Worm (Caenorhabditis elegans) whole organism, late embryonic: ENCODE results near the gene sto-6.

Experiments used
- ama-1 ChIP-seq: fragments of 150-350 bp; optimal IDR thresholded peaks from 2 replicates; lab custom pipeline; 2014
- ceh-2 ChIP-seq: sonication (generic microtip); optimal IDR thresholded peaks from 2 replicates; lab custom pipeline; 2016; ENCODE audit warnings: missing genotype, missing genetic modification characterization, missing compliant biosample characterization
- ceh-9 ChIP-seq: sonication (generic microtip); optimal IDR thresholded peaks from 2 replicates; lab custom pipeline; 2016; ENCODE audit warnings: mild to moderate bottlenecking, missing genetic modification characterization, inconsistent platforms, missing compliant biosample characterization
- eyg-1 ChIP-seq: sonication (generic microtip); optimal IDR thresholded peaks from 2 replicates; lab custom pipeline; 2016; ENCODE audit warnings: missing genotype, missing genetic modification characterization, missing compliant biosample characterization
- hlh-15 ChIP-seq: sonication (generic microtip); optimal IDR thresholded peaks from 2 replicates; lab custom pipeline; 2016; ENCODE audit warnings: missing genetic modification characterization, missing compliant biosample characterization
- hlh-30 ChIP-seq: sonication (generic microtip); optimal IDR thresholded peaks from 2 replicates; lab custom pipeline; 2017; ENCODE audit warnings: antibody characterized with exemption, missing genetic modification characterization, missing compliant biosample characterization; ENCODE audit not compliant: insufficient read depth
- npax-4 ChIP-seq: sonication (generic microtip); optimal IDR thresholded peaks from 2 replicates; lab custom pipeline; 2016; ENCODE audit warnings: missing genetic modification characterization, missing compliant biosample characterization
- sox-4 ChIP-seq: sonication (generic microtip); optimal IDR thresholded peaks from 2 replicates; lab custom pipeline; 2017; ENCODE audit warnings: mild to moderate bottlenecking, missing genetic modification characterization, inconsistent platforms, missing compliant biosample characterization
- tbx-7 ChIP-seq: sonication (generic microtip); optimal IDR thresholded peaks from 2 replicates; lab custom pipeline; 2016; ENCODE audit warnings: missing genotype, missing genetic modification characterization, missing compliant biosample characterization

ce11 chrX:11641562-11641961, 9.4 kb downstream of the sto-6 start:
- TF ChIP-seq sox-4, result no peak
- no peak for TF ChIP-seq tbx-7
- no peak for TF ChIP-seq ceh-2 (tag; lab: Kevin White, UChicago)
- TF ChIP-seq ama-1 (lab: Kevin White, UChicago), result no peak
- no peak for TF ChIP-seq npax-4 (tag; lab: Kevin White, UChicago)
- no peak for TF ChIP-seq hlh-15
- no peak for TF ChIP-seq hlh-30 (tag; lab: Kevin White, UChicago)
- TF ChIP-seq eyg-1 (tag; lab: Kevin White, UChicago), result no peak
- no peak for TF ChIP-seq ceh-9
